Worm (Caenorhabditis elegans) whole organism, L3 larva: ENCODE data around the gene gsto-1.

Experiments used
- egl-27 ChIP-seq: sonication (generic microtip); optimal IDR thresholded peaks from 4 replicates; lab custom pipeline; 2017; ENCODE audit warnings: missing biosample characterization, missing genetic modification reagents, missing genetic modification characterization
- elt-1 ChIP-seq: fragments of 150-350 bp; optimal IDR thresholded peaks from 2 replicates; lab custom pipeline; 2014; ENCODE audit warnings: missing biosample characterization, missing genetic modification characterization
- elt-3 ChIP-seq, 3 experiments: fragments of 150-350 bp in 1 of 3; sonication (generic microtip) in 2 of 3; optimal IDR thresholded peaks; 2 replicates in 2 of 3; 4 replicates in 1 of 3; lab custom pipeline; 2014 to 2017; ENCODE audit warnings: missing biosample characterization in 3 of 3, missing genetic modification characterization in 3 of 3
- mdl-1 ChIP-seq: fragments of 150-350 bp; optimal IDR thresholded peaks from 2 replicates; lab custom pipeline; 2014; ENCODE audit warnings: missing biosample characterization, missing genetic modification characterization
- nhr-76 ChIP-seq: fragments of 150-350 bp; sonication (generic microtip); optimal IDR thresholded peaks from 5 replicates; lab custom pipeline; 2014; ENCODE audit warnings: missing biosample characterization, missing genetic modification characterization
- snpc-4 ChIP-seq: fragments of 150-350 bp; optimal IDR thresholded peaks from 2 replicates; lab custom pipeline; 2014; ENCODE audit warnings: missing biosample characterization, missing genetic modification characterization
- ztf-11 ChIP-seq: fragments of 150-350 bp; optimal IDR thresholded peaks from 2 replicates; lab custom pipeline; 2014; ENCODE audit warnings: missing biosample characterization, missing genetic modification characterization

DNA sequence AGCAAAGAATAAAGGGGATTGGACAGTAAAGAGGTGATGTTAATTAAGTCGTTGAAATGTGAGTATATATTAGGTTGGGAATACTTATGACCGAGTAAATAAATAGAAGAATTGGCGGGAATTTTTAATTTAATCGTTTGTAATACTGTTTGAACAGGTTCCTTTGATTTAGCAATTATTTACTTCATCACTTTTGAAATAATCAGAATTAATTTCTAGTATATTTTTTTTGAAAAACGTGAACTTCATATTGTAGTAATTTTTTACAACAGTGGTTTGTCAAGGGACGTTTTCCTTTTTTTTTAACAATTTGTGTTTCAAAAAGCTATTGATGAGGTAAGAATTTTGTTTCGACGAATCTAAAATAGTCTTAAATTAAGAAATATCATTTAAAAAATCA is 24.6 kb downstream of the gsto-1 start, which contains the start of gene C29E4.17:
- no peak for TF ChIP-seq elt-1 (tag; lab: Kevin White, UChicago)
- TF ChIP-seq elt-3 (tag; optimal IDR thresholded peaks at IDR 0.05; lab: Kevin White, UChicago) = no peak
- TF ChIP-seq egl-27 (tag; lab: Kevin White, UChicago) = no peak
- no peak for TF ChIP-seq snpc-4 (tag; lab: Kevin White, UChicago)
- TF ChIP-seq mdl-1 (tag; lab: Kevin White, UChicago) = no peak
- no peak for TF ChIP-seq nhr-76 (tag; lab: Kevin White, UChicago)
- no peak for TF ChIP-seq ztf-11
